Worm (Caenorhabditis elegans) whole organism, early embryonic: ENCODE data around the gene str-261.

ENCODE experiments used
- B0310.2 ChIP-seq: sonication (generic microtip); optimal IDR thresholded peaks from 2 replicates; lab custom pipeline; 2016; ENCODE audit warnings: mild to moderate bottlenecking, missing genetic modification characterization, missing compliant biosample characterization
- F13C5.2 ChIP-seq: sonication (generic microtip); optimal IDR thresholded peaks from 2 replicates; lab custom pipeline; 2017; ENCODE audit warnings: mild to moderate bottlenecking, missing genetic modification characterization, inconsistent platforms, missing compliant biosample characterization
- aly-1 ChIP-seq: sonication (generic microtip); optimal IDR thresholded peaks from 2 replicates; lab custom pipeline; 2016; ENCODE audit warnings: missing genetic modification characterization, missing compliant biosample characterization
- ama-1 ChIP-seq: fragments of 150-350 bp; optimal IDR thresholded peaks from 2 replicates; lab custom pipeline; 2014
- ceh-13 ChIP-seq: fragments of 200-800 bp; sonication (Bioruptor generic); optimal IDR thresholded peaks from 2 replicates; lab custom pipeline; 2018; ENCODE audit warnings: mild to moderate bottlenecking, missing genetic modification characterization, missing compliant biosample characterization
- ceh-36 ChIP-seq: sonication (generic microtip); optimal IDR thresholded peaks from 2 replicates; lab custom pipeline; 2016; ENCODE audit warnings: missing genetic modification characterization, inconsistent platforms, missing compliant biosample characterization
- ets-7 ChIP-seq: sonication (generic microtip); optimal IDR thresholded peaks from 2 replicates; lab custom pipeline; 2016; ENCODE audit warnings: missing genotype, missing genetic modification characterization, missing compliant biosample characterization
- flt-1 ChIP-seq: fragments of 200-800 bp; sonication (Bioruptor generic); IDR thresholded peaks from 2 replicates; pipeline ENCODE4 v1.3.6; 2022; ENCODE audit warnings: missing genetic modification characterization, missing compliant biosample characterization
- hmbx-1 ChIP-seq: sonication (generic microtip); optimal IDR thresholded peaks from 2 replicates; lab custom pipeline; 2016; ENCODE audit warnings: mild to moderate bottlenecking, missing genetic modification characterization, missing compliant biosample characterization
- hmg-4 ChIP-seq: fragments of 200-800 bp; sonication (Bioruptor generic); optimal IDR thresholded peaks from 2 replicates; lab custom pipeline; 2018; ENCODE audit warnings: mild to moderate bottlenecking, missing genetic modification characterization, missing compliant biosample characterization
- hnd-1 ChIP-seq: sonication (generic microtip); optimal IDR thresholded peaks from 2 replicates; lab custom pipeline; 2016; ENCODE audit warnings: missing genetic modification characterization, missing compliant biosample characterization
- pes-1 ChIP-seq: fragments of 200-800 bp; sonication (Bioruptor generic); IDR thresholded peaks from 2 replicates; pipeline ENCODE4 v1.3.6; 2022; ENCODE audit warnings: missing genetic modification reagents, missing genetic modification characterization, missing compliant biosample characterization
- scrt-1 ChIP-seq: fragments of 200-800 bp; sonication (Bioruptor generic); IDR thresholded peaks from 2 replicates; pipeline ENCODE4 v1.3.6; 2022; ENCODE audit warnings: missing genetic modification characterization, missing compliant biosample characterization
- sea-1 ChIP-seq: fragments of 200-800 bp; sonication (Bioruptor generic); conservative IDR thresholded peaks from 2 replicates; pipeline ENCODE4 v1.3.6; 2022; ENCODE audit warnings: missing genetic modification characterization, missing compliant biosample characterization
- tbx-11 ChIP-seq: fragments of 200-800 bp; sonication (Bioruptor generic); IDR thresholded peaks from 2 replicates; pipeline ENCODE4 v1.3.6; 2022; ENCODE audit warnings: missing genetic modification characterization, missing compliant biosample characterization
- tbx-37 ChIP-seq: fragments of 200-800 bp; sonication (Bioruptor generic); conservative IDR thresholded peaks from 2 replicates; pipeline ENCODE4 v1.3.6; 2022; ENCODE audit warnings: missing genetic modification reagents, missing genetic modification characterization, missing compliant biosample characterization
- tra-4 ChIP-seq: sonication (generic microtip); optimal IDR thresholded peaks from 2 replicates; lab custom pipeline; 2017; ENCODE audit warnings: missing genetic modification characterization, missing compliant biosample characterization

Gene str-261

ce11 chrIII:11054532-11055265 lies 19.6 kb upstream of the str-261 start:
- TF ChIP-seq sea-1 (GFP tag; lab: Robert Waterston, UW), result no peak
- TF ChIP-seq scrt-1 (GFP tag; lab: Robert Waterston, UW), result no peak
- no peak for TF ChIP-seq aly-1
- no peak for TF ChIP-seq ceh-13 (GFP tag; lab: Kevin White, UChicago)
- TF ChIP-seq hmg-4 (GFP tag; lab: Kevin White, UChicago), result no peak
- TF ChIP-seq pes-1, result no peak
- TF ChIP-seq tra-4, result no peak
- TF ChIP-seq hnd-1, result no peak
- TF ChIP-seq B0310.2 (tag; lab: Kevin White, UChicago), result no peak
- TF ChIP-seq tbx-11 (GFP tag; lab: Robert Waterston, UW), result no peak
- no peak for TF ChIP-seq hmbx-1 (tag; lab: Kevin White, UChicago)
- TF ChIP-seq ama-1 (lab: Kevin White, UChicago), result no peak
- no peak for TF ChIP-seq F13C5.2 (tag; lab: Kevin White, UChicago)
- TF ChIP-seq tbx-37 (GFP tag; lab: Robert Waterston, UW), result no peak
- TF ChIP-seq ets-7, result no peak

DNA sequence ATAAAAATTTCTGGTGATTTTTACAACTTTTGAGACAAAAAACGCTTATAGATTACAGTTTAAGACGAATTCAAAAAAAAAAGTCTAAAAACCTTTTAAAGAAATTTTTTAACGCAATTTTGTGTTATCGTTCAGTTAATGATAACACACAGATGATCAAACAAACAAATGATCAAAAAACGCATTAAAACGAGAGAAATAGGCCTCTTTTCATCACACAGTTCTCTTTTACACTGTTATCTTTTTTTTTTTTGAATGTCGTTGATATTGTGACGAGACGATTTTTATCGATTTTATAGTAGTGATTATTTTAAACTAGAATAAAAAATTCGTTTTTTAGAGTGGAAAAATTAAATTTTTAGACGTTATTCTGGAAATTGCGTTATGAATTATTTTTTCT lies 14.5 kb upstream of the str-261 start:
- TF ChIP-seq ama-1 (lab: Kevin White, UChicago), result no peak
- TF ChIP-seq tbx-11 (GFP tag; lab: Robert Waterston, UW), result no peak
- no peak for TF ChIP-seq ceh-13 (GFP tag; lab: Kevin White, UChicago)
- no peak for TF ChIP-seq B0310.2 (tag; lab: Kevin White, UChicago)
- TF ChIP-seq flt-1 (GFP tag; lab: Robert Waterston, UW), result no peak
- no peak for TF ChIP-seq sea-1 (GFP tag; lab: Robert Waterston, UW)
- TF ChIP-seq hnd-1, result no peak

DNA sequence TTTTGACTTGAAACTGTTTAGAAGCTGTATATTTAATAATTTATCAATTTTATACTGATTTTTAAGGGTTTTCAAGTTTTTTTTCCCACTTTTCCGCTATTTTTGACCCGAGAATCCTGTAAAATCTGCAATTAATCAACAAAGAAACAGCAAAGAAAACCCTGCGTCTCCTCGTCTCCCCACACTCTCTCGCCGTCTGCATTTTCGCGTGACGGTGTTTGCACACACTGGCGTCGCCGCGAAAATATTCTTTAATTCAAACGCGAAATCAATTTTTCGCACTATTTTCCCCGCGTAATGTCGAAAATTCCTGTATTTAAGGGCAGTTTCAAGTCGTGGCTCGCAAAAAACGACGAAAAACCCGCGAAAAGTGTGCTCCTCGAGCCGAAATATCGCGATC lies 11.1 kb upstream of the str-261 start, which contains the start of gene rsa-2:
Gene rsa-2 (plus strand): TSS at position 221 of the 400 bp plus-strand sequence.
- TF ChIP-seq tbx-11 (GFP tag; lab: Robert Waterston, UW) (no peak), ama-1 (lab: Kevin White, UChicago) (no peak), F13C5.2 (tag; lab: Kevin White, UChicago) (peak; percentile 52), ets-7 (no peak), hmg-4 (GFP tag; lab: Kevin White, UChicago) (no peak), hnd-1 (no peak)

- no peak for TF ChIP-seq ama-1 (lab: Kevin White, UChicago)
- no peak for TF ChIP-seq hnd-1
- TF ChIP-seq F13C5.2 (tag; lab: Kevin White, UChicago), result no peak
- TF ChIP-seq tbx-11 (GFP tag; lab: Robert Waterston, UW), result no peak
- no peak for TF ChIP-seq aly-1
- TF ChIP-seq ceh-36 (tag; lab: Kevin White, UChicago), result no peak
- TF ChIP-seq scrt-1 (GFP tag; lab: Robert Waterston, UW), result no peak
- TF ChIP-seq hmbx-1 (tag; lab: Kevin White, UChicago), result no peak
- TF ChIP-seq B0310.2 (tag; lab: Kevin White, UChicago), result no peak
- TF ChIP-seq ceh-13 (GFP tag; lab: Kevin White, UChicago), result no peak
- no peak for TF ChIP-seq sea-1 (GFP tag; lab: Robert Waterston, UW)
- TF ChIP-seq tbx-37 (GFP tag; lab: Robert Waterston, UW), result no peak
- no peak for TF ChIP-seq ets-7
- no peak for TF ChIP-seq hmg-4 (GFP tag; lab: Kevin White, UChicago)
These were observed 9.7 kb upstream of the str-261 start for ce11 chrIII:11064576-11064975.

DNA sequence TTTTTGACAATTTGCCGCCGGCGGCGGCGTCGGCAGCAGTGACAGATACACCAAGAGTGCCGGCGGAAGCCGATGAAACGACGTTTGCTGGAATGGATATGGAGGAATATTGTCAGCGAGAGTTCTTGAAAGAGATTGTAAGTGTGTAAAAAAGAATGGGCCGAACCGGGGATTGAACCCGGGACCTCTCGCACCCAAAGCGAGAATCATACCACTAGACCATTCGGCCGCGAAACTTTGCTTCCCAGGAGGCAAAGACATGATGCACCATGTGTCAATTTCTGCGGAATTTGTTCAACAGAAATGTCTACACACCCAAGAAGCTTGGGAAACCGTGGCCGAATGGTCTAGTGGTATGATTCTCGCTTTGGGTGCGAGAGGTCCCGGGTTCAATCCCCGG lies 7.6 kb upstream of the str-261 start:
- TF ChIP-seq flt-1 (GFP tag; lab: Robert Waterston, UW) (0 out of 2 replicates have a peak, but pooled peaks have one; percentile 34), F13C5.2 (tag; lab: Kevin White, UChicago) (no peak), pes-1 (peak; percentile 50; the same call in 1 of the 2 replicates), tbx-37 (GFP tag; lab: Robert Waterston, UW) (no peak; the same call in 1 of the 2 replicates), ceh-36 (tag; lab: Kevin White, UChicago) (no peak), scrt-1 (GFP tag; lab: Robert Waterston, UW) (peak; percentile 50; the same call in 1 of the 2 replicates), tbx-11 (GFP tag; lab: Robert Waterston, UW) (peak; percentile 45; the same call in 1 of the 2 replicates), hnd-1 (peak; percentile 34), ama-1 (lab: Kevin White, UChicago) (no peak)

DNA sequence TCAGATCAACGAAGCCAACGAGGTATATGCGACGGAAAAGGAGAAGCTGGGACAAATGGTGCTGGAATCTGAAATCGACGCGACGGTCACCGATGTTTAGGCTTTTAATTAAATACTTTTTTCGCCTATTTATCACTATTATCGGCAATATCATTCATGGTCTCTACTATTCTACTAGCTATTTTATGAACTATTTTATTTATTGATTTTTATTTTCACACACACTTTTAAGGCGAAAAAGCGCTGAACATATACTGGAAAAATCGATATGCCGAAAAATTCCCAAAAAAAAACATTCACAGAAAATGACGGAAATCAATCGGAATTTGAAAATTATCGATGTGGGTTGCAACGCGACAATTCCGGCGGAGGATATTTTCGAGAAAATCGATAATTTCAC lies 5.8 kb upstream of the str-261 start, which contains the start of gene W09D6.1:
Gene W09D6.1 (plus strand): TSS at position 301 of the 400 bp plus-strand sequence.
- TF ChIP-seq ets-7 (no peak), flt-1 (GFP tag; lab: Robert Waterston, UW) (no peak), hnd-1 (no peak), tra-4 (no peak), tbx-37 (GFP tag; lab: Robert Waterston, UW) (no peak), F13C5.2 (tag; lab: Kevin White, UChicago) (no peak), ama-1 (lab: Kevin White, UChicago) (no peak), hmg-4 (GFP tag; lab: Kevin White, UChicago) (no peak), ceh-36 (tag; lab: Kevin White, UChicago) (no peak), hmbx-1 (tag; lab: Kevin White, UChicago) (no peak), B0310.2 (tag; lab: Kevin White, UChicago) (no peak), sea-1 (GFP tag; lab: Robert Waterston, UW) (no peak), scrt-1 (GFP tag; lab: Robert Waterston, UW) (no peak), pes-1 (no peak), ceh-13 (GFP tag; lab: Kevin White, UChicago) (no peak), tbx-11 (GFP tag; lab: Robert Waterston, UW) (no peak), aly-1 (no peak)

- no peak for TF ChIP-seq tra-4
- no peak for TF ChIP-seq ceh-13 (GFP tag; lab: Kevin White, UChicago)
- no peak for TF ChIP-seq hmbx-1 (tag; lab: Kevin White, UChicago)
- no peak for TF ChIP-seq tbx-11 (GFP tag; lab: Robert Waterston, UW)
- no peak for TF ChIP-seq tbx-37 (GFP tag; lab: Robert Waterston, UW)
- no peak for TF ChIP-seq ets-7
- no peak for TF ChIP-seq aly-1
- no peak for TF ChIP-seq hnd-1
- TF ChIP-seq flt-1 (GFP tag; lab: Robert Waterston, UW), result no peak
- no peak for TF ChIP-seq ama-1 (lab: Kevin White, UChicago)
- no peak for TF ChIP-seq hmg-4 (GFP tag; lab: Kevin White, UChicago)
These were observed 5.0 kb upstream of the str-261 start for ce11 chrIII:11069265-11069664.
